Worm (Caenorhabditis elegans): ENCODE results near the gene ZK666.15.

DNA sequence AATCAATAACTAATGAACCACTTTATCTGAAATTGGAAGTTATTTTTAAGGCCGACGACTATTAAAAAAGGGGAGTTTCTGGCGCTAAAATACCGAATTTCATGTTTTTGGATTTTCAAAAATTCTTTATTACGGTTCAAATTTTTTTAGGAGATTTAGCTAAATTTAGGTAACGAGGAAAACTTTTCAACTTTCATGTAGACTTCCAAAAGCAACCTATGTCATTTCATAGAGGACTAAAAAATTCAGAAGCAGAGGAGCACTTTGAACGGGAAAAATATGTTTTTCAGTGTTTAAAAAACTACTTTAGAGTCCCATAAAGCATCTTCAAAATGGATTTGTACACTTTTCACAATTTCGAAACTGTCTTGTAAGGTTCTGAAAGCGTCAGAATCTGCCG, 26.5 kb downstream of the ZK666.15 start:
- TF ChIP-seq flt-1 (GFP tag; IDR thresholded peaks at IDR 0.05) (no peak), ztf-29 (GFP tag; IDR thresholded peaks at IDR 0.05) (no peak), ref-1 (GFP tag; conservative IDR thresholded peaks at IDR 0.05) (no peak), med-1 (GFP tag; optimal IDR thresholded peaks at IDR 0.05; ENCODE audit: insufficient read depth) (no peak)

All from whole organism, midembryonic.